Fruit fly (Drosophila melanogaster) whole organism, embryonic: ENCODE data around the gene Fkbp59.

ENCODE experiments used
- ATbp ChIP-seq: fragments of 200-800 bp; sonication (Bioruptor generic); optimal IDR thresholded peaks from 2 replicates; lab custom pipeline; 2017; ENCODE audit warnings: missing biosample characterization, mild to moderate bottlenecking, missing genetic modification characterization, missing genetic modification reagents
- Aef1 ChIP-seq: fragments of 200-800 bp; sonication (Bioruptor generic); IDR thresholded peaks from 3 replicates; pipeline ENCODE4 v1.3.6; 2022; ENCODE audit warnings: missing biosample characterization, missing genetic modification characterization
- Atf6 ChIP-seq: fragments of 200-800 bp; sonication (Bioruptor generic); IDR thresholded peaks from 2 replicates; pipeline ENCODE4 v1.3.6; 2022; ENCODE audit warnings: missing biosample characterization, missing genetic modification characterization
- B-H1 ChIP-seq: fragments of 200-800 bp; sonication (Bioruptor generic); IDR thresholded peaks from 3 replicates; pipeline ENCODE4 v1.3.6; 2022; ENCODE audit warnings: missing biosample characterization, missing genetic modification characterization
- CG10209 ChIP-seq: fragments of 200-800 bp; sonication (Bioruptor generic); optimal IDR thresholded peaks from 3 replicates; lab custom pipeline; 2017; ENCODE audit warnings: missing biosample characterization, mild to moderate bottlenecking, missing genetic modification characterization, missing genetic modification reagents
- CG10366 ChIP-seq: fragments of 200-800 bp; sonication (Bioruptor generic); IDR thresholded peaks from 2 replicates; pipeline ENCODE4 v1.3.6; 2022; ENCODE audit warnings: missing biosample characterization, missing genetic modification characterization
- CG11504 ChIP-seq: fragments of 200-800 bp; sonication (Bioruptor generic); optimal IDR thresholded peaks from 3 replicates; lab custom pipeline; 2019; ENCODE audit warnings: missing biosample characterization, mild to moderate bottlenecking, missing genetic modification characterization, moderate library complexity
- CG14441 ChIP-seq: fragments of 200-800 bp; sonication (Bioruptor generic); IDR thresholded peaks from 2 replicates; pipeline ENCODE4 v1.3.6; 2022; ENCODE audit warnings: missing biosample characterization, missing genetic modification characterization
- CG17568 ChIP-seq: fragments of 200-800 bp; sonication (Bioruptor generic); optimal IDR thresholded peaks from 2 replicates; lab custom pipeline; 2018; ENCODE audit warnings: missing biosample characterization, mild to moderate bottlenecking, missing genetic modification characterization, moderate library complexity
- CG2678 ChIP-seq: fragments of 200-800 bp; sonication (Bioruptor generic); optimal IDR thresholded peaks from 3 replicates; lab custom pipeline; 2019; ENCODE audit warnings: missing biosample characterization, mild to moderate bottlenecking, missing genetic modification characterization, moderate library complexity
- CG32772 ChIP-seq: fragments of 200-800 bp; sonication (Bioruptor generic); IDR thresholded peaks from 2 replicates; pipeline ENCODE4 v1.3.6; 2022; ENCODE audit warnings: missing biosample characterization, missing genetic modification characterization
- CG3847 ChIP-seq: fragments of 200-800 bp; sonication (Bioruptor generic); IDR thresholded peaks from 2 replicates; pipeline ENCODE4 v1.3.6; 2022; ENCODE audit warnings: missing biosample characterization, missing genetic modification characterization
- CG4617 ChIP-seq: fragments of 200-800 bp; sonication (Bioruptor generic); optimal IDR thresholded peaks from 3 replicates; lab custom pipeline; 2016; ENCODE audit warnings: missing biosample characterization, missing genetic modification characterization, borderline replicate concordance
- CG4730 ChIP-seq: fragments of 200-800 bp; sonication (Bioruptor generic); IDR thresholded peaks from 2 replicates; pipeline ENCODE4 v1.3.6; 2022; ENCODE audit warnings: missing biosample characterization, missing genetic modification characterization
- CG6175 ChIP-seq: fragments of 200-800 bp; sonication (Bioruptor generic); IDR thresholded peaks from 3 replicates; pipeline ENCODE4 v1.3.6; 2022; ENCODE audit warnings: missing biosample characterization, missing genetic modification characterization
- CG6854 ChIP-seq: fragments of 200-800 bp; sonication (Bioruptor generic); optimal IDR thresholded peaks from 3 replicates; lab custom pipeline; 2017; ENCODE audit warnings: missing biosample characterization, mild to moderate bottlenecking, missing genetic modification characterization
- CG7372 ChIP-seq: fragments of 200-800 bp; sonication (Bioruptor generic); IDR thresholded peaks from 2 replicates; pipeline ENCODE4 v1.3.6; 2022; ENCODE audit warnings: missing biosample characterization, missing genetic modification characterization
- CG7556 ChIP-seq: fragments of 200-800 bp; sonication (Bioruptor generic); optimal IDR thresholded peaks from 2 replicates; lab custom pipeline; 2017; ENCODE audit warnings: missing biosample characterization, mild to moderate bottlenecking, missing genetic modification characterization
- CG9727 ChIP-seq: fragments of 200-800 bp; sonication (Bioruptor generic); optimal IDR thresholded peaks from 3 replicates; lab custom pipeline; 2017; ENCODE audit warnings: missing biosample characterization, mild to moderate bottlenecking, missing genetic modification characterization
- Fer1 ChIP-seq: fragments of 200-800 bp; sonication (Bioruptor generic); optimal IDR thresholded peaks from 2 replicates; lab custom pipeline; 2017; ENCODE audit warnings: missing biosample characterization, mild to moderate bottlenecking, missing genetic modification characterization
- Hsf ChIP-seq: fragments of 200-800 bp; sonication (Bioruptor generic); optimal IDR thresholded peaks from 3 replicates; lab custom pipeline; 2016; ENCODE audit warnings: missing biosample characterization, missing genetic modification characterization
- NfI ChIP-seq: fragments of 200-800 bp; sonication (Bioruptor generic); optimal IDR thresholded peaks from 3 replicates; lab custom pipeline; 2018; ENCODE audit warnings: missing biosample characterization, mild to moderate bottlenecking, missing genetic modification characterization, moderate library complexity
- Optix ChIP-seq: fragments of 200-800 bp; sonication (Bioruptor generic); IDR thresholded peaks from 3 replicates; pipeline ENCODE4 v1.3.6; 2022; ENCODE audit warnings: missing biosample characterization, missing genetic modification characterization
- Sox100B ChIP-seq: fragments of 200-800 bp; sonication (Bioruptor generic); optimal IDR thresholded peaks from 3 replicates; lab custom pipeline; 2018; ENCODE audit warnings: missing biosample characterization, mild to moderate bottlenecking, missing genetic modification characterization
- Tbp ChIP-seq: fragments of >200 bp; optimal IDR thresholded peaks from 2 replicates; lab custom pipeline; 2018; ENCODE audit warnings: missing biosample characterization, missing genetic modification characterization
- al ChIP-seq: fragments of 200-800 bp; sonication (Bioruptor generic); IDR thresholded peaks from 2 replicates; pipeline ENCODE4 v1.3.6; 2022; ENCODE audit warnings: missing biosample characterization, missing genetic modification characterization
- bcd ChIP-seq: fragments of 200-800 bp; sonication (Bioruptor generic); optimal IDR thresholded peaks from 2 replicates; lab custom pipeline; 2017; ENCODE audit warnings: missing biosample characterization, mild to moderate bottlenecking, missing genetic modification characterization
- chif ChIP-seq, 2 experiments: fragments of 200-800 bp; sonication (Bioruptor generic); optimal IDR thresholded peaks; 3 replicates each; lab custom pipeline; 2016; ENCODE audit warnings: missing biosample characterization in 2 of 2, missing genetic modification characterization in 2 of 2
- cwo ChIP-seq: fragments of 200-800 bp; sonication (Bioruptor generic); optimal IDR thresholded peaks from 3 replicates; lab custom pipeline; 2017; ENCODE audit warnings: missing biosample characterization, missing genetic modification characterization, mild to moderate bottlenecking, moderate library complexity, missing genetic modification reagents
- gem ChIP-seq: fragments of 200-800 bp; sonication (Bioruptor generic); optimal IDR thresholded peaks from 2 replicates; lab custom pipeline; 2019; ENCODE audit warnings: missing biosample characterization, mild to moderate bottlenecking, missing genetic modification characterization, moderate library complexity
- ind ChIP-seq: fragments of 200-800 bp; sonication (Bioruptor generic); optimal IDR thresholded peaks from 3 replicates; lab custom pipeline; 2016; ENCODE audit warnings: missing biosample characterization, missing genetic modification characterization
- jing ChIP-seq: fragments of 200-800 bp; sonication (Bioruptor generic); optimal IDR thresholded peaks from 2 replicates; lab custom pipeline; 2018; ENCODE audit warnings: missing biosample characterization, mild to moderate bottlenecking, missing genetic modification characterization
- luna ChIP-seq: fragments of 200-800 bp; sonication (Bioruptor generic); optimal IDR thresholded peaks from 2 replicates; lab custom pipeline; 2016; ENCODE audit warnings: missing biosample characterization, missing genetic modification characterization
- pan ChIP-seq, 4 experiments: fragments of >200 bp in 3 of 4; fragments of 200-800 bp in 1 of 4; sonication (Bioruptor generic) in 1 of 4; optimal IDR thresholded peaks in 3 of 4; IDR thresholded peaks in 1 of 4; 2 replicates each; pipeline versions ENCODE4 v1.3.6 to Lab custom; 2017 to 2022; ENCODE audit warnings: missing biosample characterization in 2 of 4, missing genetic modification characterization in 2 of 4, mixed read lengths in 1 of 4
- prd ChIP-seq, 3 experiments: fragments of >200 bp in 2 of 3; fragments of 200-800 bp in 1 of 3; sonication (Bioruptor generic) in 1 of 3; optimal IDR thresholded peaks in 2 of 3; IDR thresholded peaks in 1 of 3; 2 replicates in 2 of 3; 3 replicates in 1 of 3; pipeline versions ENCODE4 v1.3.6 to Lab custom; 2017 to 2022; ENCODE audit warnings: missing biosample characterization in 1 of 3, missing genetic modification characterization in 1 of 3
- repo ChIP-seq: fragments of 200-800 bp; sonication (Bioruptor generic); optimal IDR thresholded peaks from 2 replicates; lab custom pipeline; 2016; ENCODE audit warnings: missing biosample characterization, missing genetic modification characterization
- scrt ChIP-seq: fragments of 200-800 bp; sonication (Bioruptor generic); optimal IDR thresholded peaks from 2 replicates; lab custom pipeline; 2018; ENCODE audit warnings: missing biosample characterization, mild to moderate bottlenecking, missing genetic modification characterization, moderate library complexity
- so ChIP-seq: fragments of 200-800 bp; sonication (Bioruptor generic); IDR thresholded peaks from 3 replicates; pipeline ENCODE4 v1.3.6; 2022; ENCODE audit warnings: missing biosample characterization, missing genetic modification characterization
- trem ChIP-seq: fragments of 200-800 bp; optimal IDR thresholded peaks from 3 replicates; lab custom pipeline; 2019; ENCODE audit warnings: missing biosample characterization, mild to moderate bottlenecking, missing genetic modification characterization, moderate library complexity
- ttk ChIP-seq: fragments of 200-800 bp; sonication (Bioruptor generic); IDR thresholded peaks from 2 replicates; pipeline ENCODE4 v2.1.2; 2022; ENCODE audit warnings: missing biosample characterization, missing genetic modification characterization
- vvl ChIP-seq: fragments of 200-800 bp; sonication (Bioruptor generic); IDR thresholded peaks from 2 replicates; pipeline ENCODE4 v1.3.6; 2022; ENCODE audit warnings: missing biosample characterization, missing genetic modification characterization
- wor ChIP-seq: fragments of 200-800 bp; sonication (Bioruptor generic); IDR thresholded peaks from 2 replicates; pipeline ENCODE4 v1.3.6; 2022; ENCODE audit warnings: missing biosample characterization, missing genetic modification characterization

Gene Fkbp59

dm6 chr2L:9864337-9864736 is 23.5 kb upstream of the Fkbp59 start (continued):
- TF ChIP-seq CG10366: no peak
- no peak for TF ChIP-seq Sox100B
- peak; percentile 27 for TF ChIP-seq CG10209 (GFP tag; lab: Kevin White, UChicago)
- no peak for TF ChIP-seq CG7372 (GFP tag; lab: Robert Waterston, UW)
- TF ChIP-seq ind (GFP tag; lab: Kevin White, UChicago): peak; percentile 34
- no peak for TF ChIP-seq trem
- peak; percentile 73 for TF ChIP-seq CG7556 (GFP tag; lab: Kevin White, UChicago)
- no peak for TF ChIP-seq CG6175 (GFP tag; lab: Robert Waterston, UW)
- peak; percentile 65 for TF ChIP-seq CG2678 (tag; lab: Kevin White, UChicago)
- peak; percentile 27 for TF ChIP-seq scrt
- peak; percentile 31 for TF ChIP-seq NfI
- TF ChIP-seq Optix (GFP tag; lab: Robert Waterston, UW): no peak
- TF ChIP-seq CG32772 (GFP tag; lab: Robert Waterston, UW): no peak
- TF ChIP-seq Fer1 (GFP tag; lab: Kevin White, UChicago): peak; percentile 64
- TF ChIP-seq ATbp (GFP tag; lab: Kevin White, UChicago): peak; percentile 2
- TF ChIP-seq B-H1 (GFP tag; lab: Robert Waterston, UW): no peak
- TF ChIP-seq CG3847: 0 out of 2 replicates have a peak, but pooled peaks have one; percentile 33
- peak; percentile 45 for TF ChIP-seq gem (tag; lab: Kevin White, UChicago)
- peak; percentile 58 for TF ChIP-seq CG11504 (tag; lab: Kevin White, UChicago)
- no peak for TF ChIP-seq wor (GFP tag; lab: Robert Waterston, UW)
- peak; percentile 48 for TF ChIP-seq CG9727
- peak; percentile 46 for TF ChIP-seq bcd (GFP tag; lab: Kevin White, UChicago)
- no peak for TF ChIP-seq CG17568 (GFP tag; lab: Kevin White, UChicago)
- peak; percentile 9; the same call in 1 of the 2 replicates for TF ChIP-seq CG14441
- no peak for TF ChIP-seq CG4617 (GFP tag; lab: Kevin White, UChicago)
- TF ChIP-seq Tbp: no peak
- peak; percentile 14; the same call in 1 of the 2 replicates for TF ChIP-seq al (GFP tag; lab: Robert Waterston, UW)
- no peak for TF ChIP-seq luna (GFP tag; lab: Kevin White, UChicago)
- TF ChIP-seq jing (GFP tag; lab: Kevin White, UChicago): no peak
- no peak for TF ChIP-seq CG4730 (GFP tag; lab: Robert Waterston, UW)
- TF ChIP-seq Aef1 (GFP tag; lab: Robert Waterston, UW): 0 out of 3 replicates have a peak, but pooled peaks have one; percentile 15
- TF ChIP-seq Hsf (GFP tag; lab: Kevin White, UChicago): peak; percentile 15
- TF ChIP-seq Atf6 (GFP tag; lab: Robert Waterston, UW): no peak
- peak; percentile 4 for TF ChIP-seq CG6854 (GFP tag; lab: Kevin White, UChicago)
- no peak for TF ChIP-seq chif (GFP tag; optimal IDR thresholded peaks at IDR 0.05; lab: Kevin White, UChicago)
- no peak for TF ChIP-seq prd (optimal IDR thresholded peaks at IDR 0.05; lab: Kevin White, UChicago)
- peak; percentile 15; the same call in 1 of the 3 replicates for TF ChIP-seq prd (GFP tag; IDR thresholded peaks at IDR 0.05; lab: Robert Waterston, UW)
- TF ChIP-seq pan (optimal IDR thresholded peaks at IDR 0.05; lab: Kevin White, UChicago): no peak
- TF ChIP-seq pan (GFP tag; optimal IDR thresholded peaks at IDR 0.05 in 1 of 2, IDR thresholded peaks at IDR 0.05 in 1 of 2): peak in 1 of 2 experiments; percentile 25
- TF ChIP-seq so (GFP tag; lab: Robert Waterston, UW): no peak
- TF ChIP-seq cwo (GFP tag; lab: Kevin White, UChicago): peak; percentile 34
- no peak for TF ChIP-seq ttk (GFP tag; lab: Robert Waterston, UW)
- TF ChIP-seq vvl (GFP tag; lab: Robert Waterston, UW): peak; percentile 28; the same call in 1 of the 2 replicates
- TF ChIP-seq repo (GFP tag; lab: Kevin White, UChicago): no peak
